Worm (Caenorhabditis elegans) whole organism, L1 larva: Measurements from ENCODE around the gene F46C5.6.

Experiments
- mdl-1 ChIP-seq, 2 experiments: fragments of 150-350 bp; optimal IDR thresholded peaks; 2 replicates each; lab custom pipeline; 2014 to 2017; ENCODE audit warnings: missing biosample characterization in 2 of 2, missing genetic modification characterization in 2 of 2, inconsistent platforms in 1 of 2
- pqm-1 ChIP-seq: sonication (generic microtip); optimal IDR thresholded peaks from 3 replicates; lab custom pipeline; 2017; ENCODE audit warnings: missing biosample characterization, missing genetic modification characterization
- unc-62 ChIP-seq: fragments of 150-350 bp; optimal IDR thresholded peaks from 2 replicates; lab custom pipeline; 2014; ENCODE audit warnings: missing biosample characterization, missing genetic modification reagents, missing genetic modification characterization

DNA sequence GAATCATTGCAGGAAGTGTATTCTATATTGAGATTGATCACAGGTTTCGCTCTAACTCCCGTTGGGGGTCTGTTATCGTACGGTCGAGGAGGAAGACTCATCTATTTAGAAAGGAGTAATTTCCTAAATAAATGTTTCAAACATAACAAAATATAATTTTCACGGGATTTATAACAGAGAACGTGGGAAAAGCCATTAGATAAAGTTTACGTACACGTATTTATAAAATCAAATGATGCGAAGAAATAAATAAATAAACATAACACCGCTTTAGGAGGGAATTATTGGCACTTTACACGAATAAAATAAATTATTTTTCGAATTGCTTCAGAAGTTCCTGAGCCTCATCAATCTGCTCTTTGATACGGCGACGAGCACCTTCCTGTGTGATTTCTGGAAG lies 35.8 kb downstream of the F46C5.6 start, which contains the start of gene F07H5.10:
- no peak for TF ChIP-seq unc-62 (GFP tag; lab: Kevin White, UChicago)
- TF ChIP-seq pqm-1: no peak
- no peak for TF ChIP-seq mdl-1 (tag; optimal IDR thresholded peaks at IDR 0.05; lab: Kevin White, UChicago)
